ENCODE assay signal across 2 fruit fly cellular contexts in genomic region chr3R:25646882-25647518, dm6.
A peak's percentile ranks its signal among the peaks of the same experiment; 100 is the strongest.
TF ChIP-seq lines count a peak whose summit lies in the region.

No protein-coding gene starts in this region.

TF ChIP-seq in whole organism, embryonic, 481 proteins besides CTCF, POLR2A, EP300 and RAD21 (continued from another document and continues in another):
- TF ChIP-seq CG3995 (GFP tag; optimal IDR thresholded peaks at IDR 0.05; lab: Kevin White, UChicago) = peak; percentile 57
- TF ChIP-seq prd (optimal IDR thresholded peaks at IDR 0.05; lab: Kevin White, UChicago) = no peak
- peak; percentile 96 for TF ChIP-seq prd (GFP tag; IDR thresholded peaks at IDR 0.05; lab: Robert Waterston, UW)
- peak; percentile 93 for TF ChIP-seq CG16815 (GFP tag; optimal IDR thresholded peaks at IDR 0.05; lab: Kevin White, UChicago)
- peak; percentile 70 for TF ChIP-seq tap (tag; optimal IDR thresholded peaks at IDR 0.05; lab: Kevin White, UChicago)
- TF ChIP-seq z (GFP tag; IDR thresholded peaks at IDR 0.05; lab: Robert Waterston, UW) = 0 out of 3 replicates have a peak, but pooled peaks have one; percentile 37
- TF ChIP-seq CG8478 (optimal IDR thresholded peaks at IDR 0.05; lab: Kevin White, UChicago) = peak; percentile 91
- peak; percentile 84 for TF ChIP-seq CG17359 (tag; optimal IDR thresholded peaks at IDR 0.05; lab: Kevin White, UChicago)
- peak; percentile 69 for TF ChIP-seq Drgx (GFP tag; IDR thresholded peaks at IDR 0.05; lab: Robert Waterston, UW)
- no peak for TF ChIP-seq D (optimal IDR thresholded peaks at IDR 0.05; lab: Kevin White, UChicago)
- peak; percentile 86 for TF ChIP-seq D (GFP tag; optimal IDR thresholded peaks at IDR 0.05; lab: Kevin White, UChicago)
- peak; percentile 90 for TF ChIP-seq CG8924 (tag; optimal IDR thresholded peaks at IDR 0.05; lab: Kevin White, UChicago)
- TF ChIP-seq otp (GFP tag; IDR thresholded peaks at IDR 0.05; lab: Robert Waterston, UW) = peak; percentile 89
- peak; percentile 51; the same call in 1 of the 2 replicates for TF ChIP-seq CG42726 (GFP tag; IDR thresholded peaks at IDR 0.05; lab: Robert Waterston, UW; ENCODE audit: partially characterized antibody)
- TF ChIP-seq CG2116 (GFP tag; optimal IDR thresholded peaks at IDR 0.05; lab: Kevin White, UChicago) = peak; percentile 89
- peak; percentile 94 for TF ChIP-seq trem (tag; optimal IDR thresholded peaks at IDR 0.05; lab: Kevin White, UChicago)
- peak; percentile 92 for TF ChIP-seq CG12236 (GFP tag; optimal IDR thresholded peaks at IDR 0.05; lab: Kevin White, UChicago)
- TF ChIP-seq sqz (GFP tag; optimal IDR thresholded peaks at IDR 0.05; lab: Kevin White, UChicago) = peak; percentile 57
- TF ChIP-seq caup (GFP tag; optimal IDR thresholded peaks at IDR 0.05; lab: Kevin White, UChicago; ENCODE audit: severe bottlenecking) = peak; percentile 91
- TF ChIP-seq H15 (GFP tag; IDR thresholded peaks at IDR 0.05; lab: Robert Waterston, UW) = peak; percentile 90
- peak; percentile 89 for TF ChIP-seq nerfin-1 (tag; optimal IDR thresholded peaks at IDR 0.05; lab: Kevin White, UChicago)
- TF ChIP-seq dmrt11E (tag; optimal IDR thresholded peaks at IDR 0.05; lab: Kevin White, UChicago) = peak; percentile 89
- peak; percentile 80 for TF ChIP-seq CG1832 (GFP tag; optimal IDR thresholded peaks at IDR 0.05; lab: Kevin White, UChicago)
- TF ChIP-seq CG18599 (GFP tag; optimal IDR thresholded peaks at IDR 0.05; lab: Kevin White, UChicago) = peak; percentile 94
- peak; percentile 64; the same call in 1 of the 2 replicates for TF ChIP-seq dan (GFP tag; IDR thresholded peaks at IDR 0.05; lab: Robert Waterston, UW)
- peak; percentile 87 for TF ChIP-seq CG10462 (GFP tag; optimal IDR thresholded peaks at IDR 0.05; lab: Kevin White, UChicago)
- peak; percentile 93 for TF ChIP-seq CG16813 (GFP tag; IDR thresholded peaks at IDR 0.05; lab: Robert Waterston, UW; ENCODE audit: partially characterized antibody)
- TF ChIP-seq toy (GFP tag; IDR thresholded peaks at IDR 0.05; lab: Robert Waterston, UW) = peak; percentile 73
- peak; percentile 91 for TF ChIP-seq cato (GFP tag; optimal IDR thresholded peaks at IDR 0.05; lab: Kevin White, UChicago; ENCODE audit: borderline replicate concordance)
- TF ChIP-seq CG15479 (GFP tag; optimal IDR thresholded peaks at IDR 0.05; lab: Kevin White, UChicago) = peak; percentile 80
- TF ChIP-seq CG17912 (GFP tag; optimal IDR thresholded peaks at IDR 0.05; lab: Kevin White, UChicago) = peak; percentile 79
- peak; percentile 93 for TF ChIP-seq Lhr (GFP tag; optimal IDR thresholded peaks at IDR 0.05; lab: Kevin White, UChicago)
- peak; percentile 83 for TF ChIP-seq btn (GFP tag; optimal IDR thresholded peaks at IDR 0.05; lab: Kevin White, UChicago)
- TF ChIP-seq CG1792 (GFP tag; optimal IDR thresholded peaks at IDR 0.05; lab: Kevin White, UChicago) = peak; percentile 93
- peak; percentile 85 for TF ChIP-seq CG6813 (GFP tag; optimal IDR thresholded peaks at IDR 0.05; lab: Kevin White, UChicago)
- peak; percentile 89 for TF ChIP-seq CG30431 (GFP tag; optimal IDR thresholded peaks at IDR 0.05; lab: Kevin White, UChicago)
- peak; percentile 94 for TF ChIP-seq dysf (GFP tag; IDR thresholded peaks at IDR 0.05; lab: Robert Waterston, UW)
- TF ChIP-seq Antp (GFP tag; optimal IDR thresholded peaks at IDR 0.05; lab: Kevin White, UChicago) = peak; percentile 97
- peak; percentile 64 for TF ChIP-seq CG7271 (tag; optimal IDR thresholded peaks at IDR 0.05; lab: Kevin White, UChicago)
- peak; percentile 72 for TF ChIP-seq ab (GFP tag; optimal IDR thresholded peaks at IDR 0.05; lab: Kevin White, UChicago)
- peak; percentile 84 for TF ChIP-seq gcm2 (GFP tag; optimal IDR thresholded peaks at IDR 0.05; lab: Kevin White, UChicago)
- TF ChIP-seq CG13894 (tag; optimal IDR thresholded peaks at IDR 0.05; lab: Kevin White, UChicago) = peak; percentile 84
- TF ChIP-seq HLH3B (GFP tag; IDR thresholded peaks at IDR 0.05; lab: Robert Waterston, UW) = peak; percentile 85
- peak; percentile 83 for TF ChIP-seq psq (GFP tag; optimal IDR thresholded peaks at IDR 0.05; lab: Kevin White, UChicago)
- peak in 1 of 2 experiments; percentile 45 for TF ChIP-seq Hr78 (GFP tag; optimal IDR thresholded peaks at IDR 0.05; lab: Kevin White, UChicago)
- peak; percentile 94 for TF ChIP-seq CG10366 (GFP tag; IDR thresholded peaks at IDR 0.05; lab: Robert Waterston, UW)
- peak; percentile 95 for TF ChIP-seq CG1603 (tag; optimal IDR thresholded peaks at IDR 0.05; lab: Kevin White, UChicago)
- TF ChIP-seq GATAe (GFP tag; conservative IDR thresholded peaks at IDR 0.05; lab: Robert Waterston, UW) = peak; percentile 50; the same call in 1 of the 2 replicates
- TF ChIP-seq exex (tag; optimal IDR thresholded peaks at IDR 0.05; lab: Kevin White, UChicago) = peak; percentile 70
- TF ChIP-seq ham (GFP tag; IDR thresholded peaks at IDR 0.05; lab: Robert Waterston, UW) = peak; percentile 82
- peak; percentile 76 for TF ChIP-seq CG9797 (GFP tag; optimal IDR thresholded peaks at IDR 0.05; lab: Kevin White, UChicago)
- no peak for TF ChIP-seq Dfd (GFP tag; optimal IDR thresholded peaks at IDR 0.05; lab: Kevin White, UChicago)
- TF ChIP-seq ken (GFP tag; IDR thresholded peaks at IDR 0.05; lab: Robert Waterston, UW) = peak; percentile 91
- peak; percentile 94 for TF ChIP-seq CG11398 (GFP tag; optimal IDR thresholded peaks at IDR 0.05; lab: Kevin White, UChicago)
- peak; percentile 93 for TF ChIP-seq Optix (GFP tag; IDR thresholded peaks at IDR 0.05; lab: Robert Waterston, UW)
- TF ChIP-seq CG4360 (GFP tag; IDR thresholded peaks at IDR 0.05; lab: Robert Waterston, UW) = no peak
- peak; percentile 94 for TF ChIP-seq CG8089 (GFP tag; optimal IDR thresholded peaks at IDR 0.05; lab: Kevin White, UChicago)
- peak; percentile 92 for TF ChIP-seq slou (GFP tag; optimal IDR thresholded peaks at IDR 0.05; lab: Kevin White, UChicago)
- TF ChIP-seq CG1024 (GFP tag; IDR thresholded peaks at IDR 0.05; lab: Robert Waterston, UW) = peak; percentile 54
- TF ChIP-seq crp (GFP tag; optimal IDR thresholded peaks at IDR 0.05; lab: Kevin White, UChicago) = peak in 1 of 2 experiments; percentile 62
- peak; percentile 91 for TF ChIP-seq CG2678 (tag; optimal IDR thresholded peaks at IDR 0.05; lab: Kevin White, UChicago)
- TF ChIP-seq Vsx1 (GFP tag; optimal IDR thresholded peaks at IDR 0.05; lab: Kevin White, UChicago) = peak; percentile 73
- peak; percentile 93 for TF ChIP-seq Mes4 (GFP tag; optimal IDR thresholded peaks at IDR 0.05; lab: Kevin White, UChicago)
- TF ChIP-seq Deaf1 (tag; optimal IDR thresholded peaks at IDR 0.05; lab: Kevin White, UChicago) = peak; percentile 89

TF ChIP-seq in whole organism, prepupa, 60 proteins besides CTCF, POLR2A, EP300 and RAD21 (continued from another document):
- TF ChIP-seq CG9139 (GFP tag; optimal IDR thresholded peaks at IDR 0.05; lab: Kevin White, UChicago) (peak; percentile 18), pdm3 (GFP tag; optimal IDR thresholded peaks at IDR 0.05; lab: Kevin White, UChicago) (peak; percentile 88), CG10631 (GFP tag; optimal IDR thresholded peaks at IDR 0.05; lab: Kevin White, UChicago) (peak; percentile 92), fd59A (GFP tag; optimal IDR thresholded peaks at IDR 0.05; lab: Kevin White, UChicago) (peak; percentile 68), dac (GFP tag; optimal IDR thresholded peaks at IDR 0.05; lab: Kevin White, UChicago) (peak; percentile 85), fkh (GFP tag; optimal IDR thresholded peaks at IDR 0.05; lab: Kevin White, UChicago) (peak; percentile 52), Eip75B (GFP tag; optimal IDR thresholded peaks at IDR 0.05; lab: Kevin White, UChicago) (peak; percentile 88), CG6792 (GFP tag; optimal IDR thresholded peaks at IDR 0.05; lab: Kevin White, UChicago) (peak; percentile 85)
TF ChIP-seq in whole organism, prepupa: peak in this region for 58.
